Fruit fly (Drosophila melanogaster): Measurements from ENCODE around the gene Arp2.

The Arp2 gene

DNA sequence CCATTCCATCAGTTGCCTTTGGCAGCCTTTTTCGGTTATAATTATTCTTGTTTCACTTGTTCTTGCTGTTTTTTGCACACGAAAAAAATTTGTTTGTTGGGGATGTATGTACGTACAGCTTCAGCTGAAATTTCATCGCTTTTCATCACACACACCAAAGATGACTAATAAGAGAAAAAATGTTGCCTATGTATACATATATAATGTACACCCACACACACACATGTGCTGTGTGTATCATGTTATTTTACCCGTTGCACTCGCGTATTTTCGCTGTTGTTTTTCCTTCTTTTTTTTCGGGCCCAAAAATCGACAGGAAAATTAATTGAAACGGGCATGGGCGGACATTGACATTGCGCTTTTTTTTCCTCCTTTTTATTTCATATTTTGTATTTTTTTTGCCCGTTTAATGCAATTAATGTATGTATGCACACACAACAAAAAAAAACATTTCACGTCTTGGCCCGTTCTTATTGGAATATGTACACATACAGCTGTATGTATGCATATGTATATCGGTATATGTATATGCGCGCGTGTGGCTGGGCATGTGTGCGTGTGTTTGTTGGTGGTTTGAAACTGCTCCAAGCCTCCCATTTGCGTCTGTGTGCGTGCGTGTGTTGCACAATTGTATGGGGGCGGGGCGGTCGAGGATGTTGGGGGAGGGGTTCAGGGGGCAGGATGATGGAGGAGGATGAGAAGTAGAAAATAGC, 32.6 kb upstream of the Arp2 start (continued):
- no peak for TF ChIP-seq salr (GFP tag; optimal IDR thresholded peaks at IDR 0.05)
- no peak for TF ChIP-seq CG32006 (GFP tag; optimal IDR thresholded peaks at IDR 0.05)
- no peak for TF ChIP-seq CG7368 (GFP tag; optimal IDR thresholded peaks at IDR 0.05)
- no peak for TF ChIP-seq CG11762 (GFP tag; optimal IDR thresholded peaks at IDR 0.05; ENCODE audit: insufficient read depth)
- no peak for TF ChIP-seq fd85E (GFP tag; optimal IDR thresholded peaks at IDR 0.05)
- TF ChIP-seq topi (GFP tag; optimal IDR thresholded peaks at IDR 0.05): no peak
- TF ChIP-seq CG10631 (GFP tag; optimal IDR thresholded peaks at IDR 0.05): no peak
- TF ChIP-seq CG8632 (GFP tag; optimal IDR thresholded peaks at IDR 0.05): no peak
- no peak for TF ChIP-seq esn (GFP tag; optimal IDR thresholded peaks at IDR 0.05)
- no peak for TF ChIP-seq Gug (GFP tag; IDR thresholded peaks at IDR 0.05)
- no peak for TF ChIP-seq Blimp-1 (GFP tag; optimal IDR thresholded peaks at IDR 0.05)
- peak; percentile 30 to 65 for TF ChIP-seq ss (GFP tag; optimal IDR thresholded peaks at IDR 0.05)
- TF ChIP-seq svp (GFP tag): no peak
- TF ChIP-seq Ets96B (tag; optimal IDR thresholded peaks at IDR 0.05): no peak
- TF ChIP-seq Hr39 (GFP tag; optimal IDR thresholded peaks at IDR 0.05): no peak
- TF ChIP-seq fd59A (GFP tag; optimal IDR thresholded peaks at IDR 0.05): peak; percentile 13
- TF ChIP-seq Smox (GFP tag; optimal IDR thresholded peaks at IDR 0.05): no peak
- TF ChIP-seq CG16779 (tag; optimal IDR thresholded peaks at IDR 0.05): peak; percentile 25
- peak; percentile 24 for TF ChIP-seq net (GFP tag; optimal IDR thresholded peaks at IDR 0.05)
- TF ChIP-seq CG6276 (GFP tag; optimal IDR thresholded peaks at IDR 0.05): peak; percentile 32
- TF ChIP-seq CG4318 (GFP tag; optimal IDR thresholded peaks at IDR 0.05): no peak
- TF ChIP-seq Eip93F (GFP tag; optimal IDR thresholded peaks at IDR 0.05): no peak
- TF ChIP-seq CG11902 (GFP tag; optimal IDR thresholded peaks at IDR 0.05): no peak
- no peak for TF ChIP-seq dsx (GFP tag; optimal IDR thresholded peaks at IDR 0.05; ENCODE audit: poor library complexity, severe bottlenecking)
- TF ChIP-seq CG1621 (tag; optimal IDR thresholded peaks at IDR 0.05): no peak
- peak; percentile 32 for TF ChIP-seq spab (GFP tag; optimal IDR thresholded peaks at IDR 0.05)
- TF ChIP-seq Ets21C (GFP tag; optimal IDR thresholded peaks at IDR 0.05): no peak
- TF ChIP-seq CG15336 (GFP tag; IDR thresholded peaks at IDR 0.05): no peak

DNA sequence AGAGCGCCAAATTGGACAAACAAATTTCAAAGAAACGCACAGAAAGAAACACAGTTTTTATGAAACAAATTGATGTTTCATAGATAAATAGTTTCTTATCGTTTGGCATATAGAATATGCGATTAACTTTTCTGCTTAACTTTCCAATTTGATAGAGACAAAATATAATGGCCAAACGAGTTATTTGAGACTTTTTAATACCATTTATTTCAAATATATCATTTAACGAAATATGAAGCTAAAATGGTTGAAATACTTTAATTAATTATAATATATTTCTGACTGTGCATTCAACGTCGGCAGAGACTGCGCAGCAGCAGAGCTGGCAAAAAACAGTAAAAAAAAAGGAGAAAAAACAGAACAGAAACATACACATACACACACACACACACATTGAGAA, 31.8 kb upstream of the Arp2 start:
- TF ChIP-seq CG7368 (GFP tag; optimal IDR thresholded peaks at IDR 0.05) (no peak), salr (GFP tag; optimal IDR thresholded peaks at IDR 0.05) (no peak), CG6808 (GFP tag; optimal IDR thresholded peaks at IDR 0.05) (no peak), dsx (GFP tag; optimal IDR thresholded peaks at IDR 0.05; ENCODE audit: poor library complexity, severe bottlenecking) (no peak), OdsH (GFP tag; optimal IDR thresholded peaks at IDR 0.05) (no peak), CG8319 (GFP tag; optimal IDR thresholded peaks at IDR 0.05) (no peak), acj6 (GFP tag; optimal IDR thresholded peaks at IDR 0.05) (peak; percentile 18), CG3032 (tag; optimal IDR thresholded peaks at IDR 0.05) (no peak), CG11902 (GFP tag; optimal IDR thresholded peaks at IDR 0.05) (no peak), achi (GFP tag; optimal IDR thresholded peaks at IDR 0.05) (peak; percentile 45), Hr4 (GFP tag; optimal IDR thresholded peaks at IDR 0.05) (peak; percentile 42), Eip75B (GFP tag; optimal IDR thresholded peaks at IDR 0.05) (peak; percentile 38), CG6276 (GFP tag; optimal IDR thresholded peaks at IDR 0.05) (no peak), Eip93F (GFP tag; optimal IDR thresholded peaks at IDR 0.05) (no peak), esn (GFP tag; optimal IDR thresholded peaks at IDR 0.05) (peak; percentile 30), CG6792 (GFP tag; optimal IDR thresholded peaks at IDR 0.05) (peak; percentile 18), fd59A (GFP tag; optimal IDR thresholded peaks at IDR 0.05) (no peak), CG6854 (GFP tag; optimal IDR thresholded peaks at IDR 0.05) (no peak), CG8632 (GFP tag; optimal IDR thresholded peaks at IDR 0.05) (peak; percentile 20), fd85E (GFP tag; optimal IDR thresholded peaks at IDR 0.05) (no peak), CG3919 (GFP tag; optimal IDR thresholded peaks at IDR 0.05) (peak; percentile 35), eg (GFP tag; IDR thresholded peaks at IDR 0.05) (0 out of 3 replicates have a peak, but pooled peaks have one; percentile 31), Sox102F (GFP tag; optimal IDR thresholded peaks at IDR 0.05) (no peak), topi (GFP tag; optimal IDR thresholded peaks at IDR 0.05) (peak; percentile 36), fkh (GFP tag; optimal IDR thresholded peaks at IDR 0.05) (no peak), pdm3 (GFP tag; optimal IDR thresholded peaks at IDR 0.05) (peak; percentile 39), net (GFP tag; optimal IDR thresholded peaks at IDR 0.05) (no peak), Ets21C (GFP tag; optimal IDR thresholded peaks at IDR 0.05) (no peak), CG16779 (tag; optimal IDR thresholded peaks at IDR 0.05) (no peak), CG11294 (GFP tag; IDR thresholded peaks at IDR 0.05) (no peak), Hr39 (GFP tag; optimal IDR thresholded peaks at IDR 0.05) (peak; percentile 3), CG31627 (GFP tag; optimal IDR thresholded peaks at IDR 0.05) (no peak), Eip78C (GFP tag) (peak; percentile 67), CG10631 (GFP tag; optimal IDR thresholded peaks at IDR 0.05) (peak; percentile 23), Smox (GFP tag; optimal IDR thresholded peaks at IDR 0.05) (peak; percentile 6), CG32006 (GFP tag; optimal IDR thresholded peaks at IDR 0.05) (peak; percentile 54)
